Fruit fly (Drosophila melanogaster) whole organism, wandering third instar larva: Measurements from ENCODE around the gene Srrm1.

Experiments used
- Myc ChIP-seq: fragments of >200 bp; optimal IDR thresholded peaks from 2 replicates; lab custom pipeline; 2017
- Sp1 ChIP-seq: fragments of 200-800 bp; sonication (Bioruptor generic); optimal IDR thresholded peaks from 3 replicates; lab custom pipeline; 2019; ENCODE audit warnings: missing biosample characterization, mild to moderate bottlenecking, missing genetic modification characterization, moderate library complexity
- pan ChIP-seq: fragments of >200 bp; optimal IDR thresholded peaks from 2 replicates; lab custom pipeline; 2017
- usp ChIP-seq: fragments of >200 bp; optimal IDR thresholded peaks from 2 replicates; lab custom pipeline; 2017; ENCODE audit warnings: missing biosample characterization, missing genetic modification characterization

dm6 chr3L:13084477-13084876 is 47.9 kb downstream of the Srrm1 start:
- TF ChIP-seq pan (lab: Kevin White, UChicago) (no peak), Sp1 (GFP tag; lab: Kevin White, UChicago) (no peak), Myc (lab: Kevin White, UChicago) (no peak), usp (no peak)
